Worm (Caenorhabditis elegans): ENCODE data around the gene bpnt-1.
A peak's percentile ranks its signal among the peaks of the same experiment; 100 is the strongest.

Gene bpnt-1

DNA sequence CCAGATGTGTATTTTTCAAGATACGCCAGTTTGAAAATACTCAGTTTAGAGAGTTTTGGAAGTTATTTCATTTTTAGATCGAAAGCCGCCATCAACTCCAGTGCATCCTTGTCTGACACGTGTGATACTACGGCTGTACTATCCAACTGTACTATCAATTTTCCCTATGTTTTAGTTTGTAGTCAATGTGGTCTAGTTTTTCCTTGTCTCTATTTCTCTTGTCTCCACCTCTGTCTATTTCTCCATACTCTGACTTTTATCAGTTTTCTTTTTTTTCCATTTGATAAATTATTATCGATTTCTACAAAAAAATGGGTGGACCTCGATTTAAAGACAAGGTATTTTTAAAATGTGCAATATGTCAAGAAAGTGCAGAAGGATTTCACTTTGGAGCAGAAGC is 18.5 kb downstream of the bpnt-1 start, which contains the start of gene nhr-16:
Gene nhr-16 (plus strand): TSS at position 205 of the 400 bp plus-strand sequence.
- no peak for TF ChIP-seq ceh-82 (tag; optimal IDR thresholded peaks at IDR 0.05)
- no peak for TF ChIP-seq nhr-77 (tag; optimal IDR thresholded peaks at IDR 0.05)
- no peak for TF ChIP-seq mbf-1 (tag; optimal IDR thresholded peaks at IDR 0.05)
- no peak for TF ChIP-seq alr-1 (tag; optimal IDR thresholded peaks at IDR 0.05)
- no peak for TF ChIP-seq crh-2 (tag; optimal IDR thresholded peaks at IDR 0.05)
- TF ChIP-seq unc-62 (GFP tag; optimal IDR thresholded peaks at IDR 0.05) = no peak
- TF ChIP-seq ZK546.5 (tag; optimal IDR thresholded peaks at IDR 0.05) = no peak
- no peak for TF ChIP-seq ztf-4 (tag; optimal IDR thresholded peaks at IDR 0.05)
- TF ChIP-seq elt-3 (tag; optimal IDR thresholded peaks at IDR 0.05) = no peak
- TF ChIP-seq nhr-237 (tag; optimal IDR thresholded peaks at IDR 0.05) = no peak
- TF ChIP-seq mab-5 (tag; optimal IDR thresholded peaks at IDR 0.05) = no peak
- TF ChIP-seq sma-3 (GFP tag; optimal IDR thresholded peaks at IDR 0.05) = no peak
- no peak for TF ChIP-seq sma-9 (GFP tag; optimal IDR thresholded peaks at IDR 0.05)
- TF ChIP-seq sma-9 (tag; optimal IDR thresholded peaks at IDR 0.05) = no peak
- TF ChIP-seq nhr-129 (tag; optimal IDR thresholded peaks at IDR 0.05) = no peak

DNA sequence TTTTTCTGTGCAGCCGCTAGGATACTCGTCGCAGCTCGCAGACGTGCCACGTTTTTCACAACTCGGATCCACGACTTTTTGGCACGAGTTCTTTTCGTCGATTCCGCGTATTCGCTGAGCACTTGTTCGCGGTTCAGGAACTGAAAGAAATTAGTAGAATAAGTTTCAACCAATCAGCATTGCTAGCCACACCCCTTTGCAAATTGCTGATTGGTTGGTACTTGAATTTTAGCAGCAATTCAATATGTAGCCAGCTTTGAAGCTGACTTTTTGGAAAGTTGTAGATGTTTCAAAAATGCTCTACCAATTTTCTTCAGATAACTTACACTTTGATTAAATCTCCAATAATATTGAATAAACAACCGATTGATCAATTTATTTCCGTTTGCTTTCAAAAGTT is 21.2 kb downstream of the bpnt-1 start:
- no peak for TF ChIP-seq ceh-82 (tag; optimal IDR thresholded peaks at IDR 0.05)
- no peak for TF ChIP-seq nhr-23 (tag; optimal IDR thresholded peaks at IDR 0.05)
- TF ChIP-seq gmeb-1 (tag; optimal IDR thresholded peaks at IDR 0.05) = no peak
- no peak for TF ChIP-seq peb-1 (tag; optimal IDR thresholded peaks at IDR 0.05)
- TF ChIP-seq crh-2 (tag; optimal IDR thresholded peaks at IDR 0.05) = no peak
- TF ChIP-seq sem-4 (tag; optimal IDR thresholded peaks at IDR 0.05) = no peak
- no peak for TF ChIP-seq mdl-1 (tag; optimal IDR thresholded peaks at IDR 0.05)
- TF ChIP-seq alr-1 (tag; optimal IDR thresholded peaks at IDR 0.05) = no peak
- no peak for TF ChIP-seq ztf-4 (tag; optimal IDR thresholded peaks at IDR 0.05)
- no peak for TF ChIP-seq ceh-16 (tag; optimal IDR thresholded peaks at IDR 0.05)
- no peak for TF ChIP-seq sma-3 (GFP tag; optimal IDR thresholded peaks at IDR 0.05)
- TF ChIP-seq nhr-129 (tag; optimal IDR thresholded peaks at IDR 0.05) = no peak
- TF ChIP-seq nhr-10 (tag; optimal IDR thresholded peaks at IDR 0.05) = no peak

- no peak for TF ChIP-seq sma-3 (GFP tag; optimal IDR thresholded peaks at IDR 0.05)
- no peak for TF ChIP-seq nhr-129 (tag; optimal IDR thresholded peaks at IDR 0.05)
- no peak for TF ChIP-seq snpc-4 (tag; optimal IDR thresholded peaks at IDR 0.05)
- no peak for TF ChIP-seq ztf-1 (GFP tag; conservative IDR thresholded peaks at IDR 0.05)
- TF ChIP-seq nhr-6 (tag; optimal IDR thresholded peaks at IDR 0.05) = no peak
These were observed 24.8 kb downstream of the bpnt-1 start for ce11 chrII:4444811-4445210.

DNA sequence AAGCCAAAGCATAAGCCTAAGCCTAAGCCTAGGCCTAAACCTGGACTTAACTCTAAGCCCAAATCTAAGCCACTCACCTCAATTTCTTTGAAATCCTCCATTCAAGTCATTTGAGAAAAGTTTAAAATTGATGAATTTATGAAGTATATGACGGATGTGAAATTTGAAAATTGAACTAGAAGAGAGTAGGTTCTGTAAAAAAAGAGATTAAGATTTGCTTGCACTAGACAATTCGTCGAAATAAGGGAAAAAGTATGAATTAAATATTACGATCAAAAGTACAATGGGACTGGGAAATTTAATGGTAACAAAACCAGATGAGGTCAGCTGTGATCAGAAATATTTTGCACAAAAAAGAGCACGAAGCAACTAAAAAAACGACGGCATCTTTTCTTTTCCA is 33.0 kb downstream of the bpnt-1 start, which contains the start of gene twk-2:
Gene twk-2 (minus strand): TSS at position 101 of the 400 bp plus-strand sequence.
- TF ChIP-seq ZK546.5 (tag; optimal IDR thresholded peaks at IDR 0.05) = no peak
- TF ChIP-seq nhr-23 (tag; optimal IDR thresholded peaks at IDR 0.05) = no peak
- TF ChIP-seq mdl-1 (tag; optimal IDR thresholded peaks at IDR 0.05) = no peak
- TF ChIP-seq unc-39 (tag; optimal IDR thresholded peaks at IDR 0.05) = no peak
- TF ChIP-seq ztf-4 (tag; optimal IDR thresholded peaks at IDR 0.05) = no peak
- no peak for TF ChIP-seq ceh-16 (tag; optimal IDR thresholded peaks at IDR 0.05)
- TF ChIP-seq peb-1 (tag; optimal IDR thresholded peaks at IDR 0.05) = no peak
- TF ChIP-seq blmp-1 (tag; optimal IDR thresholded peaks at IDR 0.05; ENCODE audit: insufficient read depth) = no peak
- no peak for TF ChIP-seq ceh-82 (tag; optimal IDR thresholded peaks at IDR 0.05)
- TF ChIP-seq ztf-1 (GFP tag; conservative IDR thresholded peaks at IDR 0.05) = no peak
- TF ChIP-seq sma-9 (GFP tag; optimal IDR thresholded peaks at IDR 0.05) = no peak
- no peak for TF ChIP-seq sma-9 (tag; optimal IDR thresholded peaks at IDR 0.05)
- TF ChIP-seq unc-62 (GFP tag; optimal IDR thresholded peaks at IDR 0.05) = no peak
- TF ChIP-seq nhr-21 (tag; optimal IDR thresholded peaks at IDR 0.05) = no peak
- no peak for TF ChIP-seq elt-3 (tag; optimal IDR thresholded peaks at IDR 0.05)
- TF ChIP-seq mbf-1 (tag; optimal IDR thresholded peaks at IDR 0.05) = no peak

DNA sequence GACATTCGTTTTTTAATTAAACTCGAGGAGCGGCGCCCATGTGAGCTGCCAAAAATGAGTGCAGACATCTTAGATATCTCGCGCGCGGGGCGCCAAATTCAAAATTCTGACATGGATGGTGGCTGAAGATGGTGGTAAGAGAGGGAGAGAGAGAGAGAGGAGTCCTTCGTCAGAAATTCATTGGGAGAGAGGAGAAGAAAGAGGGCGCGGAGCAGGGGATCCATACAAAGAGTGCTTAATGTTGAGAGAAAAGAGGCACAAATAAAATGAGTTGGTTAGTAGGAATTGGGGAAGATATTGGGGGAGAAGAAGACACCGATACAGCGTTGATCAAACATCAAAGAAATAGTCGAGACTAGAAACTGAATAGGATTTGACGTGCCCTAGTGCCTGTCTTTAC is 33.4 kb downstream of the bpnt-1 start:
- TF ChIP-seq skn-1 (tag; optimal IDR thresholded peaks at IDR 0.05) (no peak), R02D3.7 (tag; optimal IDR thresholded peaks at IDR 0.05) (no peak), mbf-1 (tag; optimal IDR thresholded peaks at IDR 0.05) (no peak), nhr-23 (tag; optimal IDR thresholded peaks at IDR 0.05) (no peak), Y55F3AM.14 (GFP tag; optimal IDR thresholded peaks at IDR 0.05) (no peak), nhr-10 (tag; optimal IDR thresholded peaks at IDR 0.05) (no peak), elt-3 (tag; optimal IDR thresholded peaks at IDR 0.05) (no peak), mab-5 (tag; optimal IDR thresholded peaks at IDR 0.05) (no peak), nhr-21 (tag; optimal IDR thresholded peaks at IDR 0.05) (no peak), C34F6.9 (tag; optimal IDR thresholded peaks at IDR 0.05) (peak; percentile 12), F13H6.1 (tag; optimal IDR thresholded peaks at IDR 0.05) (no peak), ztf-11 (tag; optimal IDR thresholded peaks at IDR 0.05) (no peak), unc-55 (GFP tag; optimal IDR thresholded peaks at IDR 0.05) (peak; percentile 38), ZK546.5 (tag; optimal IDR thresholded peaks at IDR 0.05) (no peak), ama-1 (optimal IDR thresholded peaks at IDR 0.05) (no peak)
